Worm (Caenorhabditis elegans): ENCODE data around the gene F22B7.1.

- TF ChIP-seq Y116A8C.19 (tag; optimal IDR thresholded peaks at IDR 0.05; ENCODE audit: borderline replicate concordance) (no peak), unc-62 (GFP tag; optimal IDR thresholded peaks at IDR 0.05) (no peak), egl-27 (tag; optimal IDR thresholded peaks at IDR 0.05) (no peak), ztf-11 (tag; optimal IDR thresholded peaks at IDR 0.05) (peak in 1 of 2 experiments; percentile 53), tbx-2 (tag; optimal IDR thresholded peaks at IDR 0.05) (peak; percentile 61), fkh-10 (GFP tag; optimal IDR thresholded peaks at IDR 0.05) (peak; percentile 52), alr-1 (tag; optimal IDR thresholded peaks at IDR 0.05; ENCODE audit: borderline replicate concordance) (no peak)
These were observed 13.2 kb downstream of the F22B7.1 start for ce11 chrIII:8678371-8678770.

Data from whole organism, L1 larva.